Fruit fly (Drosophila melanogaster) whole organism: ENCODE measurements around the gene Amun.

Experiments used
- CG8478 ChIP-seq: fragments of >200 bp; optimal IDR thresholded peaks from 2 replicates; lab custom pipeline; 2018; ENCODE audit warnings: inconsistent platforms
- EcR ChIP-seq, 2 experiments: fragments of >200 bp; optimal IDR thresholded peaks; 2 replicates each; lab custom pipeline; 2017; ENCODE audit warnings: missing biosample characterization in 2 of 2, missing genetic modification characterization in 2 of 2, missing genetic modification reagents in 2 of 2
- pan ChIP-seq: fragments of >200 bp; optimal IDR thresholded peaks from 2 replicates; lab custom pipeline; 2017
- psq ChIP-seq: fragments of >200 bp; optimal IDR thresholded peaks from 2 replicates; lab custom pipeline; 2017

- TF ChIP-seq pan (lab: Kevin White, UChicago): no peak
- TF ChIP-seq psq: no peak
- TF ChIP-seq CG8478 (lab: Kevin White, UChicago): no peak
- no peak for TF ChIP-seq EcR (GFP tag; optimal IDR thresholded peaks at IDR 0.05; lab: Kevin White, UChicago)
Observed at dm6 chrX:11664058-11664457, 51.3 kb downstream of the Amun start.
